Fruit fly (Drosophila melanogaster) whole organism, embryonic: Measurements from ENCODE around the gene CG34251.
A peak's percentile ranks its signal among the peaks of the same experiment; 100 is the strongest.

ENCODE experiments used
- Atf-2 ChIP-seq: fragments of 200-800 bp; sonication (Bioruptor generic); optimal IDR thresholded peaks from 2 replicates; lab custom pipeline; 2016; ENCODE audit warnings: missing biosample characterization, missing genetic modification characterization
- CG10209 ChIP-seq: fragments of 200-800 bp; sonication (Bioruptor generic); optimal IDR thresholded peaks from 3 replicates; lab custom pipeline; 2017; ENCODE audit warnings: missing biosample characterization, mild to moderate bottlenecking, missing genetic modification characterization, missing genetic modification reagents
- CG10979 ChIP-seq: fragments of 200-800 bp; sonication (Bioruptor generic); optimal IDR thresholded peaks from 2 replicates; lab custom pipeline; 2018; ENCODE audit warnings: missing biosample characterization, mild to moderate bottlenecking, missing genetic modification characterization, moderate library complexity
- CG11398 ChIP-seq: fragments of 200-800 bp; sonication (Bioruptor generic); optimal IDR thresholded peaks from 2 replicates; lab custom pipeline; 2016; ENCODE audit warnings: missing biosample characterization, missing genetic modification characterization
- CG12299 ChIP-seq: fragments of 200-800 bp; sonication (Bioruptor generic); optimal IDR thresholded peaks from 2 replicates; lab custom pipeline; 2018; ENCODE audit warnings: missing biosample characterization, mild to moderate bottlenecking, missing genetic modification characterization
- CG12659 ChIP-seq: fragments of 200-800 bp; sonication (Bioruptor generic); optimal IDR thresholded peaks from 3 replicates; lab custom pipeline; 2017; ENCODE audit warnings: mild to moderate bottlenecking, missing biosample characterization, missing genetic modification reagents, missing genetic modification characterization
- CG13894 ChIP-seq: fragments of 200-800 bp; sonication (Bioruptor generic); optimal IDR thresholded peaks from 3 replicates; lab custom pipeline; 2018; ENCODE audit warnings: missing biosample characterization, mild to moderate bottlenecking, missing genetic modification characterization, moderate library complexity
- CG17361 ChIP-seq: fragments of 200-800 bp; sonication (Bioruptor generic); IDR thresholded peaks from 3 replicates; pipeline ENCODE4 v1.3.6; 2022; ENCODE audit warnings: missing biosample characterization, missing genetic modification characterization
- CG17802 ChIP-seq: fragments of 200-800 bp; sonication (Bioruptor generic); optimal IDR thresholded peaks from 2 replicates; lab custom pipeline; 2018; ENCODE audit warnings: missing biosample characterization, mild to moderate bottlenecking, missing genetic modification characterization, moderate library complexity
- CG18619 ChIP-seq: fragments of 200-800 bp; sonication (Bioruptor generic); optimal IDR thresholded peaks from 3 replicates; lab custom pipeline; 2017; ENCODE audit warnings: missing biosample characterization, mild to moderate bottlenecking, missing genetic modification characterization
- CG2875 ChIP-seq: fragments of 200-800 bp; sonication (Bioruptor generic); optimal IDR thresholded peaks from 2 replicates; lab custom pipeline; 2017; ENCODE audit warnings: missing biosample characterization, mild to moderate bottlenecking, missing genetic modification characterization, missing genetic modification reagents
- CG30020 ChIP-seq: fragments of 200-800 bp; optimal IDR thresholded peaks from 2 replicates; lab custom pipeline; 2019; ENCODE audit warnings: missing biosample characterization, mild to moderate bottlenecking, missing genetic modification characterization, moderate library complexity
- CG4282 ChIP-seq: fragments of 200-800 bp; sonication (Bioruptor generic); optimal IDR thresholded peaks from 2 replicates; lab custom pipeline; 2016; ENCODE audit warnings: missing biosample characterization, missing genetic modification characterization
- CG4707 ChIP-seq: fragments of 200-800 bp; sonication (Bioruptor generic); optimal IDR thresholded peaks from 2 replicates; lab custom pipeline; 2018; ENCODE audit warnings: missing biosample characterization, mild to moderate bottlenecking, missing genetic modification characterization, moderate library complexity
- CG6689 ChIP-seq: fragments of 200-800 bp; sonication (Bioruptor generic); IDR thresholded peaks from 2 replicates; pipeline ENCODE4 v1.3.6; 2022; ENCODE audit warnings: missing biosample characterization, missing genetic modification characterization
- CG6791 ChIP-seq: fragments of 200-800 bp; sonication (Bioruptor generic); IDR thresholded peaks from 3 replicates; pipeline ENCODE4 v1.3.6; 2022; ENCODE audit warnings: missing biosample characterization, missing genetic modification characterization; ENCODE audit not compliant: partially characterized antibody
- CG6854 ChIP-seq: fragments of 200-800 bp; sonication (Bioruptor generic); optimal IDR thresholded peaks from 3 replicates; lab custom pipeline; 2017; ENCODE audit warnings: missing biosample characterization, mild to moderate bottlenecking, missing genetic modification characterization
- Dek ChIP-seq: fragments of 200-800 bp; sonication (Bioruptor generic); optimal IDR thresholded peaks from 3 replicates; lab custom pipeline; 2019; ENCODE audit warnings: missing biosample characterization, mild to moderate bottlenecking, missing genetic modification characterization, moderate library complexity
- Dip2 ChIP-seq: fragments of 200-800 bp; sonication (Bioruptor generic); IDR thresholded peaks from 2 replicates; pipeline ENCODE4 v1.3.6; 2022; ENCODE audit warnings: missing biosample characterization, missing genetic modification characterization
- Dll ChIP-seq: fragments of 200-800 bp; sonication (Bioruptor generic); IDR thresholded peaks from 4 replicates; pipeline ENCODE4 v1.3.6; 2022; ENCODE audit warnings: missing biosample characterization, missing genetic modification characterization; ENCODE audit not compliant: partially characterized antibody
- Dref ChIP-seq: fragments of 200-800 bp; sonication (Bioruptor generic); IDR thresholded peaks from 2 replicates; pipeline ENCODE4 v1.3.6; 2022; ENCODE audit warnings: missing biosample characterization, missing genetic modification characterization
- Drgx ChIP-seq: fragments of 200-800 bp; sonication (Bioruptor generic); IDR thresholded peaks from 2 replicates; pipeline ENCODE4 v1.3.6; 2022; ENCODE audit warnings: missing biosample characterization, missing genetic modification characterization
- Eip74EF ChIP-seq, 2 experiments: fragments of 200-800 bp in 1 of 2; fragments of >200 bp in 1 of 2; sonication (Bioruptor generic) in 1 of 2; optimal IDR thresholded peaks; 2 replicates each; lab custom pipeline; 2017 to 2019; ENCODE audit warnings: missing biosample characterization in 2 of 2, missing genetic modification characterization in 2 of 2, mild to moderate bottlenecking in 1 of 2, moderate library complexity in 1 of 2
- Ets65A ChIP-seq: fragments of 200-800 bp; sonication (Bioruptor generic); peaks from one replicate; lab custom pipeline; 2016; ENCODE audit warnings: missing biosample characterization, missing genetic modification characterization
- Fer1 ChIP-seq: fragments of 200-800 bp; sonication (Bioruptor generic); optimal IDR thresholded peaks from 2 replicates; lab custom pipeline; 2017; ENCODE audit warnings: missing biosample characterization, mild to moderate bottlenecking, missing genetic modification characterization
- Hr78 ChIP-seq, 2 experiments: fragments of 200-800 bp in 1 of 2; fragments of >200 bp in 1 of 2; sonication (Bioruptor generic) in 1 of 2; optimal IDR thresholded peaks; 2 replicates each; lab custom pipeline; 2017 to 2019; ENCODE audit warnings: missing biosample characterization in 2 of 2, missing genetic modification characterization in 2 of 2, mild to moderate bottlenecking in 1 of 2, moderate library complexity in 1 of 2
- ab ChIP-seq: fragments of 200-800 bp; sonication (Bioruptor generic); optimal IDR thresholded peaks from 2 replicates; lab custom pipeline; 2016; ENCODE audit warnings: missing biosample characterization, missing genetic modification characterization
- abd-A ChIP-seq: fragments of 200-800 bp; sonication (Bioruptor generic); optimal IDR thresholded peaks from 3 replicates; lab custom pipeline; 2019; ENCODE audit warnings: missing biosample characterization, mild to moderate bottlenecking, missing genetic modification characterization, moderate library complexity
- ara ChIP-seq: fragments of 200-800 bp; sonication (Bioruptor generic); IDR thresholded peaks from 2 replicates; pipeline ENCODE4 v1.3.6; 2022; ENCODE audit warnings: missing biosample characterization, missing genetic modification characterization
- chn ChIP-seq: fragments of 200-800 bp; sonication (Bioruptor generic); optimal IDR thresholded peaks from 2 replicates; lab custom pipeline; 2016; ENCODE audit warnings: missing biosample characterization, missing genetic modification characterization
- ems ChIP-seq: fragments of 200-800 bp; sonication (Bioruptor generic); optimal IDR thresholded peaks from 3 replicates; lab custom pipeline; 2016; ENCODE audit warnings: missing biosample characterization, missing genetic modification characterization
- esg ChIP-seq: fragments of 200-800 bp; sonication (Bioruptor generic); conservative IDR thresholded peaks from 2 replicates; pipeline ENCODE4 v1.3.6; 2022; ENCODE audit warnings: missing biosample characterization, missing genetic modification characterization
- fd3F ChIP-seq: fragments of 200-800 bp; sonication (Bioruptor generic); optimal IDR thresholded peaks from 2 replicates; lab custom pipeline; 2018; ENCODE audit warnings: missing biosample characterization, mild to moderate bottlenecking, missing genetic modification characterization, moderate library complexity
- gem ChIP-seq: fragments of 200-800 bp; sonication (Bioruptor generic); optimal IDR thresholded peaks from 2 replicates; lab custom pipeline; 2019; ENCODE audit warnings: missing biosample characterization, mild to moderate bottlenecking, missing genetic modification characterization, moderate library complexity
- grau ChIP-seq: fragments of 200-800 bp; optimal IDR thresholded peaks from 3 replicates; lab custom pipeline; 2019; ENCODE audit warnings: missing biosample characterization, mild to moderate bottlenecking, missing genetic modification characterization, moderate library complexity
- hbn ChIP-seq: fragments of 200-800 bp; sonication (Bioruptor generic); IDR thresholded peaks from 2 replicates; pipeline ENCODE4 v1.3.6; 2022; ENCODE audit warnings: missing biosample characterization, missing genetic modification characterization; ENCODE audit not compliant: partially characterized antibody
- jigr1 ChIP-seq: fragments of 200-800 bp; sonication (Bioruptor generic); IDR thresholded peaks from 3 replicates; pipeline ENCODE4 v1.3.6; 2022; ENCODE audit warnings: missing biosample characterization, missing genetic modification characterization
- lola ChIP-seq, 3 experiments: fragments of >200 bp in 2 of 3; fragments of 200-800 bp in 1 of 3; sonication (Bioruptor generic) in 1 of 3; optimal IDR thresholded peaks; 2 replicates each; lab custom pipeline; 2017 to 2019; ENCODE audit warnings: missing biosample characterization in 3 of 3, missing genetic modification characterization in 3 of 3, mild to moderate bottlenecking in 1 of 3, moderate library complexity in 1 of 3
- mam ChIP-seq: fragments of 200-800 bp; sonication (Bioruptor generic); optimal IDR thresholded peaks from 3 replicates; lab custom pipeline; 2016; ENCODE audit warnings: missing biosample characterization, missing genetic modification characterization
- pb ChIP-seq: fragments of 200-800 bp; sonication (Bioruptor generic); optimal IDR thresholded peaks from 3 replicates; lab custom pipeline; 2016; ENCODE audit warnings: missing biosample characterization, missing genetic modification characterization
- prd ChIP-seq, 3 experiments: fragments of >200 bp in 2 of 3; fragments of 200-800 bp in 1 of 3; sonication (Bioruptor generic) in 1 of 3; optimal IDR thresholded peaks in 2 of 3; IDR thresholded peaks in 1 of 3; 2 replicates in 2 of 3; 3 replicates in 1 of 3; pipeline versions ENCODE4 v1.3.6 to Lab custom; 2017 to 2022; ENCODE audit warnings: missing biosample characterization in 1 of 3, missing genetic modification characterization in 1 of 3
- rib ChIP-seq: fragments of 200-800 bp; sonication (Bioruptor generic); IDR thresholded peaks from 2 replicates; pipeline ENCODE4 v1.3.6; 2022; ENCODE audit warnings: missing biosample characterization, missing genetic modification characterization
- seq ChIP-seq: fragments of 200-800 bp; sonication (Bioruptor generic); IDR thresholded peaks from 2 replicates; pipeline ENCODE4 v1.3.6; 2022; ENCODE audit warnings: missing biosample characterization, missing genetic modification characterization
- sima ChIP-seq: fragments of 200-800 bp; sonication (Bioruptor generic); optimal IDR thresholded peaks from 2 replicates; lab custom pipeline; 2016; ENCODE audit warnings: missing biosample characterization, missing genetic modification characterization
- tgo ChIP-seq: fragments of 200-800 bp; sonication (Bioruptor generic); IDR thresholded peaks from 3 replicates; pipeline ENCODE4 v1.3.6; 2022; ENCODE audit warnings: missing biosample characterization, missing genetic modification characterization
- unc-4 ChIP-seq: fragments of 200-800 bp; sonication (Bioruptor generic); IDR thresholded peaks from 2 replicates; pipeline ENCODE4 v1.3.6; 2022; ENCODE audit warnings: missing biosample characterization, missing genetic modification characterization; ENCODE audit not compliant: partially characterized antibody
- vnd ChIP-seq: fragments of 200-800 bp; sonication (Bioruptor generic); IDR thresholded peaks from 3 replicates; pipeline ENCODE4 v1.3.6; 2022; ENCODE audit warnings: missing biosample characterization, missing genetic modification characterization; ENCODE audit not compliant: partially characterized antibody
- zen ChIP-seq: fragments of 200-800 bp; sonication (Bioruptor generic); optimal IDR thresholded peaks from 3 replicates; lab custom pipeline; 2018; ENCODE audit warnings: missing biosample characterization, mild to moderate bottlenecking, missing genetic modification characterization, moderate library complexity

Gene CG34251

DNA sequence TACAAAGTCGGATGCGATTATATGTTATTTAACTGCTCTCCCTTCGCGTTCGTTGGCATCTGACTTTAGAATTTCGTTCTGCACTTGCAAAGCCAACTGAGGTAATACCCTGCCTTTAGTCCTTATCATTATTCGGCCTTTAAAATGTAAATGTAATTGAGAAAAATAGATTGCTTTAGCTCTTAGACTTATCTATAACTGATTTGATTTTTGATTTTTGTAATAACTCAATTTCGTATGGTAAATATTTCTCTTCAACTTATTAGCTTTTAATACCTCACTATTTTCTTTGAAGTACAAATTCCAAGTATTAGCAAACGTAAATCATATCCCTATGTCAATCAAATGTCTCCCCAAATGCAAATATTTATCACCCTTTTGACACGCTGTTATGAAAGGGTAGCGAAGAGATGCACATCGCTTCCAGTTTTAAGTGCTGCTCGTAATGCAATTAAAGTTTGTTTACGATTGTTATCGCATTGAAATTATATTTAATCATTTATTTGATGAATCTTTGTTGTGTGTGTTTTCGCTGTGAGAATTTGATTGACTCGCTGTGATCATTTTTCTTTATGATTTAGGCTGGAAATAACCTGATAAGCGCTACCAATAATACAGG, 47.1 kb upstream of the CG34251 start (continued):
- TF ChIP-seq lola (GFP tag; optimal IDR thresholded peaks at IDR 0.05; lab: Kevin White, UChicago) (peak in 1 of 3 experiments; percentile 26), esg (GFP tag; lab: Robert Waterston, UW) (no peak), CG17802 (tag; lab: Kevin White, UChicago) (no peak), CG18619 (no peak), zen (tag; lab: Kevin White, UChicago) (no peak), sima (no peak), Eip74EF (GFP tag; optimal IDR thresholded peaks at IDR 0.05; lab: Kevin White, UChicago) (peak in 1 of 2 experiments; percentile 42), unc-4 (GFP tag; lab: Robert Waterston, UW) (no peak), gem (peak; percentile 10), pb (GFP tag; lab: Kevin White, UChicago) (no peak), prd (optimal IDR thresholded peaks at IDR 0.05; lab: Kevin White, UChicago) (no peak), prd (GFP tag; IDR thresholded peaks at IDR 0.05; lab: Robert Waterston, UW) (no peak), Dek (no peak), Hr78 (GFP tag; optimal IDR thresholded peaks at IDR 0.05; lab: Kevin White, UChicago) (peak in 1 of 2 experiments; percentile 28), ems (GFP tag; lab: Kevin White, UChicago) (no peak), mam (GFP tag; lab: Kevin White, UChicago) (no peak), CG12299 (tag; lab: Kevin White, UChicago) (no peak), Ets65A (GFP tag; lab: Kevin White, UChicago) (peak; percentile 16), chn (GFP tag; lab: Kevin White, UChicago) (no peak), ab (no peak), CG17361 (GFP tag; lab: Robert Waterston, UW) (no peak), CG13894 (tag; lab: Kevin White, UChicago) (no peak), CG10209 (GFP tag; lab: Kevin White, UChicago) (no peak), abd-A (tag; lab: Kevin White, UChicago) (no peak), CG6689 (GFP tag; lab: Robert Waterston, UW) (no peak), jigr1 (GFP tag; lab: Robert Waterston, UW) (no peak), CG6791 (GFP tag; lab: Robert Waterston, UW) (no peak)

DNA sequence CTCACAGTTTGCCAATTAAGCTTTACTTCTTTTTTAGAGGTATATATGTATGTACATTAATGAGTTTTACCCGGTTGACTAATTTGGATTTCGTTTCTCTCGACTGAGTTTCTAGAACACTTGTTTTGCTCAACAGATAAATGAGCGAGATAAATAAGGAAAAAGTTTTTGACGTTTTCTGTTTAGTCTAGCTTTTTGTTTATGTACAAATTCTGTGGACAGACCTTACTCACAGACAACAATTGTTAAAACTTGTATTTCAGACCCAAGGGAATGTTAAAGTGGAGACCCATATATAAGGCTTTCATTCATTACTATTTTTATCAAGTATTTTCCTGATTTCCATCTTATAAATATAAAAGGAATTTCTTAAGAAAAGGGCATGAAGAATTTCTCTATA, 46.4 kb upstream of the CG34251 start:
- TF ChIP-seq CG30020 (tag; lab: Kevin White, UChicago): no peak
- TF ChIP-seq tgo (GFP tag; lab: Robert Waterston, UW): no peak
- no peak for TF ChIP-seq Drgx (GFP tag; lab: Robert Waterston, UW)
- TF ChIP-seq Dref: no peak
- TF ChIP-seq hbn (GFP tag; lab: Robert Waterston, UW): no peak
- TF ChIP-seq CG4707 (GFP tag; lab: Kevin White, UChicago): peak; percentile 0
- TF ChIP-seq Dll: no peak
- TF ChIP-seq Dek: peak; percentile 0
- no peak for TF ChIP-seq CG4282 (GFP tag; lab: Kevin White, UChicago)
- TF ChIP-seq grau: peak; percentile 19
- TF ChIP-seq CG11398 (GFP tag; lab: Kevin White, UChicago): no peak
- no peak for TF ChIP-seq CG2875
- no peak for TF ChIP-seq Atf-2 (GFP tag; lab: Kevin White, UChicago)
- TF ChIP-seq CG10979 (tag; lab: Kevin White, UChicago): no peak
- TF ChIP-seq seq (GFP tag; lab: Robert Waterston, UW): 0 out of 2 replicates have a peak, but pooled peaks have one; percentile 8
- TF ChIP-seq CG12659 (GFP tag; lab: Kevin White, UChicago): peak; percentile 14
- peak; percentile 9 for TF ChIP-seq gem
- peak; percentile 47 for TF ChIP-seq Fer1
- no peak for TF ChIP-seq Dip2
- peak; percentile 63 for TF ChIP-seq CG6854 (GFP tag; lab: Kevin White, UChicago)
- TF ChIP-seq ara (GFP tag; lab: Robert Waterston, UW): no peak
- TF ChIP-seq fd3F (GFP tag; lab: Kevin White, UChicago): peak; percentile 41
- TF ChIP-seq rib (GFP tag; lab: Robert Waterston, UW): no peak
- TF ChIP-seq vnd: no peak
